Worm (Caenorhabditis elegans) whole organism, L4/young adult: ENCODE results near the gene C55A6.3.
"Not testable (repeated sequence)": the region's sequence is repeated elsewhere in the genome, so short reads cannot be mapped to it uniquely, and the experiment has no call there.

Experiments
- W03F9.2 ChIP-seq: fragments of 150-350 bp; optimal IDR thresholded peaks from 2 replicates; lab custom pipeline; 2014; ENCODE audit warnings: missing biosample characterization, missing genetic modification characterization
- dao-5 ChIP-seq: sonication (generic microtip); optimal IDR thresholded peaks from 2 replicates; lab custom pipeline; 2016; ENCODE audit warnings: missing genotype, missing genetic modification characterization, moderate library complexity, missing compliant biosample characterization
- him-1 ChIP-seq: sonication (generic microtip); optimal IDR thresholded peaks from 2 replicates; lab custom pipeline; 2016; ENCODE audit warnings: missing genotype, missing genetic modification reagents, missing genetic modification characterization, missing compliant biosample characterization

The C55A6.3 gene

ce11 chrV:11486680-11487079 lies 26.7 kb downstream of the C55A6.3 start, which contains the start of gene T11F9.10:
TSS of gene T11F9.10 (plus strand) at chrV:11486980.
- no peak for TF ChIP-seq him-1 (tag; lab: Kevin White, UChicago)

- TF ChIP-seq W03F9.2 (tag; lab: Kevin White, UChicago) (no peak), him-1 (tag; lab: Kevin White, UChicago) (no peak), dao-5 (tag; lab: Kevin White, UChicago) (no peak)
These were observed 27.8 kb downstream of the C55A6.3 start, which contains the start of gene srh-1 for ce11 chrV:11485558-11485957. TSS of gene srh-1 (plus strand) at chrV:11485858.

ce11 chrV:11484404-11484803 lies 28.9 kb downstream of the C55A6.3 start:
- TF ChIP-seq dao-5 (tag; lab: Kevin White, UChicago): no peak
- TF ChIP-seq W03F9.2 (tag; lab: Kevin White, UChicago): no peak
- no peak for TF ChIP-seq him-1 (tag; lab: Kevin White, UChicago)

- TF ChIP-seq him-1, dao-5, W03F9.2 (tag; lab: Kevin White, UChicago): not testable (repeated sequence)
These were observed 29.7 kb downstream of the C55A6.3 start, which contains the start of gene col-157 for ce11 chrV:11483580-11484092. TSS of gene col-157 (plus strand) at chrV:11484042.

ce11 chrV:11480734-11481133 lies 32.6 kb downstream of the C55A6.3 start, which contains the start of gene T11F9.14:
TSS of gene T11F9.14 (minus strand) at chrV:11480834.
- TF ChIP-seq W03F9.2, him-1, dao-5 (tag; lab: Kevin White, UChicago): not testable (repeated sequence)

ce11 chrV:11479406-11479805 lies 33.9 kb downstream of the C55A6.3 start, which contains the start of gene T11F9.22:
TSS of gene T11F9.22 (plus strand) at chrV:11479706.
- TF ChIP-seq him-1 (tag; lab: Kevin White, UChicago) (no peak), W03F9.2 (tag; lab: Kevin White, UChicago) (no peak), dao-5 (tag; lab: Kevin White, UChicago) (no peak)

ce11 chrV:11475638-11476037 lies 37.7 kb downstream of the C55A6.3 start, which contains the start of gene T11F9.7:
TSS of gene T11F9.7 (plus strand) at chrV:11475938.
- not testable (repeated sequence) for TF ChIP-seq W03F9.2, dao-5, him-1 (tag; lab: Kevin White, UChicago)

ce11 chrV:11474399-11474798 lies 38.9 kb downstream of the C55A6.3 start, which contains the start of gene nas-22:
TSS of gene nas-22 (plus strand) at chrV:11474699.
- TF ChIP-seq him-1 (tag; lab: Kevin White, UChicago) (no peak), W03F9.2 (tag; lab: Kevin White, UChicago) (no peak), dao-5 (tag; lab: Kevin White, UChicago) (no peak)

- TF ChIP-seq dao-5 (tag; lab: Kevin White, UChicago): no peak
- TF ChIP-seq him-1 (tag; lab: Kevin White, UChicago): no peak
- no peak for TF ChIP-seq W03F9.2 (tag; lab: Kevin White, UChicago)
These were observed 41.1 kb downstream of the C55A6.3 start, which contains the start of the genes nas-20 and nas-21 for ce11 chrV:11472209-11472608. TSS of gene nas-20 (minus strand) at chrV:11472309. TSS of gene nas-21 (plus strand) at chrV:11472564.

ce11 chrV:11470210-11470713 lies 43.1 kb downstream of the C55A6.3 start, which contains the start of gene aat-6:
TSS of gene aat-6 (minus strand) at chrV:11470663.
- TF ChIP-seq dao-5 (tag; lab: Kevin White, UChicago): no peak
- no peak for TF ChIP-seq him-1 (tag; lab: Kevin White, UChicago)
- no peak for TF ChIP-seq W03F9.2 (tag; lab: Kevin White, UChicago)

ce11 chrV:11462963-11463453 lies 50.3 kb downstream of the C55A6.3 start, which contains the start of gene zipt-16:
TSS of gene zipt-16 (plus strand) at chrV:11463013.
- no peak for TF ChIP-seq him-1 (tag; lab: Kevin White, UChicago)
